Worm (Caenorhabditis elegans): ENCODE results near the gene fbxa-220.

Gene fbxa-220

ce11 chrIII:11457911-11458310 is 26.1 kb downstream of the fbxa-220 start:
- TF ChIP-seq F22D6.2 (tag; optimal IDR thresholded peaks at IDR 0.05) (no peak), nfya-1 (tag; optimal IDR thresholded peaks at IDR 0.05; ENCODE audit: borderline replicate concordance, insufficient read depth) (no peak)

- TF ChIP-seq sdz-38 (tag; optimal IDR thresholded peaks at IDR 0.05) = no peak
- TF ChIP-seq B0261.1 (tag; optimal IDR thresholded peaks at IDR 0.05) = no peak
- no peak for TF ChIP-seq dpl-1 (GFP tag; optimal IDR thresholded peaks at IDR 0.05)
- TF ChIP-seq bed-2 (GFP tag; IDR thresholded peaks at IDR 0.05) = no peak
- TF ChIP-seq Y53F4B.3 (GFP tag; IDR thresholded peaks at IDR 0.05) = no peak
- TF ChIP-seq chd-7 (tag; optimal IDR thresholded peaks at IDR 0.05) = no peak
- TF ChIP-seq ztf-3 (GFP tag; optimal IDR thresholded peaks at IDR 0.05) = no peak
These were observed 27.4 kb downstream of the fbxa-220 start, which contains the start of gene plr-1 for ce11 chrIII:11456577-11456976. Gene plr-1, plus strand, starts transcription at chrIII:11456877.

- no peak for TF ChIP-seq snpc-3.4 (tag; optimal IDR thresholded peaks at IDR 0.05)
- TF ChIP-seq ceh-91 (GFP tag; IDR thresholded peaks at IDR 0.05) = no peak
- no peak for TF ChIP-seq T26A5.8 (tag; optimal IDR thresholded peaks at IDR 0.05)
- no peak for TF ChIP-seq lsy-27 (tag; optimal IDR thresholded peaks at IDR 0.05; ENCODE audit: borderline replicate concordance, insufficient read depth)
- TF ChIP-seq ztf-25 (GFP tag; IDR thresholded peaks at IDR 0.05) = no peak
- TF ChIP-seq B0336.3 (GFP tag; IDR thresholded peaks at IDR 0.05) = no peak
- TF ChIP-seq tbp1 (GFP tag; optimal IDR thresholded peaks at IDR 0.05) = no peak
- no peak for TF ChIP-seq mxl-1 (tag; optimal IDR thresholded peaks at IDR 0.05)
- no peak for TF ChIP-seq T07F8.4 (tag; optimal IDR thresholded peaks at IDR 0.05)
- TF ChIP-seq fkh-3 (tag; optimal IDR thresholded peaks at IDR 0.05) = no peak
- TF ChIP-seq hlh-26 (GFP tag; conservative IDR thresholded peaks at IDR 0.05) = no peak
- no peak for TF ChIP-seq Y95B8A.8 (GFP tag; IDR thresholded peaks at IDR 0.05)
- TF ChIP-seq F33H1.4 (GFP tag; IDR thresholded peaks at IDR 0.05) = no peak
- no peak for TF ChIP-seq Y79H2A.3 (GFP tag; conservative IDR thresholded peaks at IDR 0.05)
- TF ChIP-seq Y67H2A.10 (GFP tag; conservative IDR thresholded peaks at IDR 0.05) = no peak
- TF ChIP-seq tlf-1 (GFP tag; optimal IDR thresholded peaks at IDR 0.05) = no peak
- no peak for TF ChIP-seq mcd-1 (GFP tag; IDR thresholded peaks at IDR 0.05)
These were observed 30.0 kb downstream of the fbxa-220 start for ce11 chrIII:11453970-11454369.

ce11 chrIII:11452530-11452929 is 31.5 kb downstream of the fbxa-220 start:
- no peak for TF ChIP-seq nhr-179 (tag; optimal IDR thresholded peaks at IDR 0.05)
- TF ChIP-seq madf-6 (GFP tag; IDR thresholded peaks at IDR 0.05) = no peak
- TF ChIP-seq akir-1 (GFP tag; optimal IDR thresholded peaks at IDR 0.05) = no peak
- TF ChIP-seq F33H1.4 (GFP tag; IDR thresholded peaks at IDR 0.05) = no peak
- no peak for TF ChIP-seq snpc-1.3 (tag; optimal IDR thresholded peaks at IDR 0.05; ENCODE audit: insufficient read depth)
- no peak for TF ChIP-seq rec-8 (tag; optimal IDR thresholded peaks at IDR 0.05)
- TF ChIP-seq F39B2.1 (GFP tag; IDR thresholded peaks at IDR 0.05) = no peak
- TF ChIP-seq nhr-120 (GFP tag; IDR thresholded peaks at IDR 0.05) = no peak
- TF ChIP-seq cebp-1 (GFP tag; IDR thresholded peaks at IDR 0.05) = no peak
- no peak for TF ChIP-seq cebp-1 (tag; optimal IDR thresholded peaks at IDR 0.05)
- TF ChIP-seq ccch-3 (GFP tag; optimal IDR thresholded peaks at IDR 0.05) = no peak
- TF ChIP-seq ztf-18 (tag; optimal IDR thresholded peaks at IDR 0.05) = no peak
- no peak for TF ChIP-seq ZK185.1 (tag; optimal IDR thresholded peaks at IDR 0.05; ENCODE audit: poor library complexity, severe bottlenecking)
- TF ChIP-seq rpc-1 (optimal IDR thresholded peaks at IDR 0.05) = no peak
- no peak for TF ChIP-seq rpc-1 (tag; optimal IDR thresholded peaks at IDR 0.05)
- no peak for TF ChIP-seq lin-54 (GFP tag; optimal IDR thresholded peaks at IDR 0.05)
- no peak for TF ChIP-seq nhr-80 (tag; optimal IDR thresholded peaks at IDR 0.05)
- no peak for TF ChIP-seq atf-7 (tag; optimal IDR thresholded peaks at IDR 0.05)
- TF ChIP-seq ztf-25 (GFP tag; IDR thresholded peaks at IDR 0.05) = no peak
